Worm (Caenorhabditis elegans) whole organism, L1 larva: Measurements from ENCODE around the gene K07E3.4.

Source experiments
- C16A3.4 ChIP-seq: fragments of 150-350 bp; optimal IDR thresholded peaks from 2 replicates; lab custom pipeline; 2014; ENCODE audit warnings: missing biosample characterization, missing genetic modification characterization
- C34B4.2 ChIP-seq: sonication (generic microtip); optimal IDR thresholded peaks from 2 replicates; lab custom pipeline; 2017; ENCODE audit warnings: mild to moderate bottlenecking, missing genetic modification characterization, missing compliant biosample characterization
- Y116A8C.19 ChIP-seq: sonication (generic microtip); optimal IDR thresholded peaks from 2 replicates; lab custom pipeline; 2016; ENCODE audit warnings: missing compliant biosample characterization, missing genetic modification characterization, borderline replicate concordance
- blmp-1 ChIP-seq: fragments of 150-350 bp; optimal IDR thresholded peaks from 2 replicates; lab custom pipeline; 2014; ENCODE audit warnings: missing biosample characterization, missing genetic modification characterization
- ceh-88 ChIP-seq: fragments of 200-800 bp; sonication (Bioruptor generic); IDR thresholded peaks from 2 replicates; pipeline ENCODE4 v1.3.6; 2022; ENCODE audit warnings: missing genetic modification characterization, missing compliant biosample characterization
- dpl-1 ChIP-seq, 3 experiments: fragments of 150-350 bp in 2 of 3; sonication (generic microtip) in 1 of 3; optimal IDR thresholded peaks; 2 replicates each; lab custom pipeline; 2014 to 2017; ENCODE audit warnings: missing biosample characterization in 3 of 3, missing genetic modification characterization in 3 of 3, missing genetic modification reagents in 3 of 3
- dsc-1 ChIP-seq: sonication (generic microtip); optimal IDR thresholded peaks from 2 replicates; lab custom pipeline; 2016; ENCODE audit warnings: mild to moderate bottlenecking, missing genetic modification characterization, missing compliant biosample characterization
- fkh-4 ChIP-seq: sonication (generic microtip); optimal IDR thresholded peaks from 2 replicates; lab custom pipeline; 2016; ENCODE audit warnings: missing compliant biosample characterization, missing genetic modification characterization, borderline replicate concordance
- fkh-8 ChIP-seq: sonication (generic microtip); optimal IDR thresholded peaks from 2 replicates; lab custom pipeline; 2016; ENCODE audit warnings: mild to moderate bottlenecking, missing genetic modification characterization, missing compliant biosample characterization
- hpl-2 ChIP-seq: fragments of 150-350 bp; optimal IDR thresholded peaks from 2 replicates; lab custom pipeline; 2014; ENCODE audit warnings: missing biosample characterization, missing genetic modification reagents, missing genetic modification characterization
- isw-1 ChIP-seq: fragments of 200-800 bp; sonication (Bioruptor generic); IDR thresholded peaks from 2 replicates; pipeline ENCODE4 v1.3.6; 2022; ENCODE audit warnings: missing genetic modification characterization, missing compliant biosample characterization
- jun-1 ChIP-seq: fragments of 150-350 bp; optimal IDR thresholded peaks from 2 replicates; lab custom pipeline; 2014; ENCODE audit warnings: missing biosample characterization, missing genetic modification reagents, missing genetic modification characterization
- lin-13 ChIP-seq: fragments of 150-350 bp; optimal IDR thresholded peaks from 2 replicates; lab custom pipeline; 2014; ENCODE audit warnings: missing biosample characterization, missing genetic modification reagents, missing genetic modification characterization
- lin-14 ChIP-seq: fragments of 200-800 bp; sonication (Bioruptor generic); optimal IDR thresholded peaks from 2 replicates; lab custom pipeline; 2018; ENCODE audit warnings: mild to moderate bottlenecking, missing genetic modification characterization, moderate library complexity, missing compliant biosample characterization
- lin-39 ChIP-seq: fragments of 150-350 bp; optimal IDR thresholded peaks from 2 replicates; lab custom pipeline; 2014; ENCODE audit warnings: missing biosample characterization, missing genetic modification reagents, missing genetic modification characterization
- lir-3 ChIP-seq: sonication (generic microtip); optimal IDR thresholded peaks from 2 replicates; lab custom pipeline; 2016; ENCODE audit warnings: mild to moderate bottlenecking, missing genetic modification characterization, moderate library complexity, missing compliant biosample characterization; ENCODE audit not compliant: poor library complexity
- lsy-2 ChIP-seq, 2 experiments: fragments of 150-350 bp; optimal IDR thresholded peaks; 2 replicates each; lab custom pipeline; 2014; ENCODE audit warnings: missing biosample characterization in 2 of 2, missing genetic modification characterization in 2 of 2
- nhr-19 ChIP-seq: fragments of 200-800 bp; sonication (Bioruptor generic); conservative IDR thresholded peaks from 2 replicates; pipeline ENCODE4 v1.3.6; 2022; ENCODE audit warnings: missing genetic modification characterization, missing compliant biosample characterization
- nhr-20 ChIP-seq: sonication (generic microtip); optimal IDR thresholded peaks from 2 replicates; lab custom pipeline; 2016; ENCODE audit warnings: mild to moderate bottlenecking, missing genetic modification characterization, missing compliant biosample characterization
- nhr-237 ChIP-seq: fragments of 150-350 bp; optimal IDR thresholded peaks from 2 replicates; lab custom pipeline; 2014; ENCODE audit warnings: missing biosample characterization, missing genetic modification characterization
- nhr-28 ChIP-seq: fragments of 150-350 bp; optimal IDR thresholded peaks from 2 replicates; lab custom pipeline; 2014; ENCODE audit warnings: missing biosample characterization, missing genetic modification characterization
- nhr-47 ChIP-seq: sonication (generic microtip); optimal IDR thresholded peaks from 2 replicates; lab custom pipeline; 2016; ENCODE audit warnings: mild to moderate bottlenecking, missing genetic modification characterization, moderate library complexity, missing compliant biosample characterization
- nhr-71 ChIP-seq: sonication (generic microtip); optimal IDR thresholded peaks from 2 replicates; lab custom pipeline; 2016; ENCODE audit warnings: mild to moderate bottlenecking, missing genetic modification characterization, moderate library complexity, missing compliant biosample characterization
- nhr-76 ChIP-seq: sonication (generic microtip); optimal IDR thresholded peaks from 2 replicates; lab custom pipeline; 2017; ENCODE audit warnings: missing biosample characterization, missing genetic modification characterization
- nhr-77 ChIP-seq: fragments of 150-350 bp; optimal IDR thresholded peaks from 2 replicates; lab custom pipeline; 2014; ENCODE audit warnings: missing biosample characterization, missing genetic modification characterization
- pag-3 ChIP-seq: sonication (generic microtip); optimal IDR thresholded peaks from 2 replicates; lab custom pipeline; 2017; ENCODE audit warnings: missing genetic modification characterization, mild to moderate bottlenecking, missing compliant biosample characterization, antibody characterized with exemption, borderline replicate concordance; ENCODE audit not compliant: insufficient read depth
- pqm-1 ChIP-seq: sonication (generic microtip); optimal IDR thresholded peaks from 3 replicates; lab custom pipeline; 2017; ENCODE audit warnings: missing biosample characterization, missing genetic modification characterization
- rnt-1 ChIP-seq: sonication (generic microtip); optimal IDR thresholded peaks from 2 replicates; lab custom pipeline; 2016; ENCODE audit warnings: mild to moderate bottlenecking, missing genetic modification characterization, moderate library complexity, missing compliant biosample characterization
- skn-1 ChIP-seq: fragments of 150-350 bp; optimal IDR thresholded peaks from 2 replicates; lab custom pipeline; 2014; ENCODE audit warnings: missing biosample characterization, missing genetic modification characterization
- snpc-4 ChIP-seq: fragments of 150-350 bp; optimal IDR thresholded peaks from 2 replicates; lab custom pipeline; 2014; ENCODE audit warnings: missing biosample characterization, missing genetic modification characterization
- snu-23 ChIP-seq: sonication (generic microtip); optimal IDR thresholded peaks from 2 replicates; lab custom pipeline; 2016; ENCODE audit warnings: missing genetic modification characterization, missing compliant biosample characterization
- sptf-1 ChIP-seq: fragments of 150-350 bp; optimal IDR thresholded peaks from 2 replicates; lab custom pipeline; 2014; ENCODE audit warnings: missing biosample characterization, missing genetic modification characterization
- swsn-7 ChIP-seq: sonication (generic microtip); optimal IDR thresholded peaks from 2 replicates; lab custom pipeline; 2016; ENCODE audit warnings: missing genetic modification characterization, missing compliant biosample characterization
- tbx-2 ChIP-seq: sonication (generic microtip); optimal IDR thresholded peaks from 2 replicates; lab custom pipeline; 2016; ENCODE audit warnings: missing genetic modification characterization, missing compliant biosample characterization
- tlp-1 ChIP-seq: fragments of 150-350 bp; optimal IDR thresholded peaks from 2 replicates; lab custom pipeline; 2014; ENCODE audit warnings: missing biosample characterization, missing genetic modification characterization
- unc-130 ChIP-seq: fragments of 150-350 bp; optimal IDR thresholded peaks from 2 replicates; lab custom pipeline; 2017; ENCODE audit warnings: missing biosample characterization, missing genetic modification characterization, inconsistent platforms
- vab-15 ChIP-seq: sonication (generic microtip); optimal IDR thresholded peaks from 2 replicates; lab custom pipeline; 2017; ENCODE audit warnings: missing genotype, mild to moderate bottlenecking, missing genetic modification characterization, missing compliant biosample characterization
- zip-4 ChIP-seq: fragments of 200-800 bp; sonication (Bioruptor generic); optimal IDR thresholded peaks from 2 replicates; lab custom pipeline; 2018; ENCODE audit warnings: mild to moderate bottlenecking, missing genetic modification characterization, moderate library complexity, missing compliant biosample characterization

Gene K07E3.4

ce11 chrX:8057791-8058270, 26.0 kb downstream of the K07E3.4 start, which contains the start of gene dim-1 (continued):
- no peak for TF ChIP-seq lin-13 (GFP tag; lab: Kevin White, UChicago)
- TF ChIP-seq nhr-237 (tag; lab: Kevin White, UChicago) = no peak
- peak; percentile 15 for TF ChIP-seq dsc-1 (tag; lab: Kevin White, UChicago)
- TF ChIP-seq snpc-4 (tag; lab: Kevin White, UChicago) = no peak
- TF ChIP-seq lin-39 (tag; lab: Kevin White, UChicago) = no peak
- no peak for TF ChIP-seq nhr-47 (tag; lab: Kevin White, UChicago)
- TF ChIP-seq sptf-1 (tag; lab: Kevin White, UChicago) = no peak
- no peak for TF ChIP-seq skn-1
- TF ChIP-seq fkh-8 (tag; lab: Kevin White, UChicago) = no peak
- peak; percentile 7 for TF ChIP-seq nhr-71 (tag; lab: Kevin White, UChicago)
- no peak for TF ChIP-seq swsn-7 (tag; lab: Kevin White, UChicago)
- TF ChIP-seq lsy-2 (tag; optimal IDR thresholded peaks at IDR 0.05; lab: Kevin White, UChicago) = peak in 1 of 2 experiments; percentile 5
- no peak for TF ChIP-seq Y116A8C.19 (tag; lab: Kevin White, UChicago)
- peak; percentile 22 for TF ChIP-seq blmp-1 (tag; lab: Kevin White, UChicago)
- TF ChIP-seq tlp-1 (tag; lab: Kevin White, UChicago) = no peak
- TF ChIP-seq, all 84 proteins: peak for 10

DNA sequence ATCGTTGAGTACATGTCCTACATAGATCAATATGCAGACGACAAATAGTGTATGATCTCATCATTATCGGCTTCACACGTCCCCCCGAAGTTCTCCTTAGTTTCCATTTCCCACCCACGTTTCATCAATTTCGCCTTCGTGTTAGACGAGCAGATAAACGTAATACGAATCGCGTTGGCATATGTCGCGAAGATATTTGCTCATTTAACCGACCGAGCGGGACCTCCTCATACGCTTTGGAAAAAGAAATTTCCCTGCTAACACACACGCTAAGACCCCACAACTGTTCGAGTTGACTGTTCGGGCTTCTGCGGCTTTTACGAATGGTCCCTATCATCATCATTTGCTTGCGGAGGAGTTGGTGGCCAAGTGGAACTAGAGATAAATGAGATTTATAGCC, 29.3 kb downstream of the K07E3.4 start:
- no peak for TF ChIP-seq nhr-28
- TF ChIP-seq lin-14 (GFP tag; lab: Kevin White, UChicago) = peak; percentile 26
- TF ChIP-seq C16A3.4 (tag; lab: Kevin White, UChicago) = no peak

DNA sequence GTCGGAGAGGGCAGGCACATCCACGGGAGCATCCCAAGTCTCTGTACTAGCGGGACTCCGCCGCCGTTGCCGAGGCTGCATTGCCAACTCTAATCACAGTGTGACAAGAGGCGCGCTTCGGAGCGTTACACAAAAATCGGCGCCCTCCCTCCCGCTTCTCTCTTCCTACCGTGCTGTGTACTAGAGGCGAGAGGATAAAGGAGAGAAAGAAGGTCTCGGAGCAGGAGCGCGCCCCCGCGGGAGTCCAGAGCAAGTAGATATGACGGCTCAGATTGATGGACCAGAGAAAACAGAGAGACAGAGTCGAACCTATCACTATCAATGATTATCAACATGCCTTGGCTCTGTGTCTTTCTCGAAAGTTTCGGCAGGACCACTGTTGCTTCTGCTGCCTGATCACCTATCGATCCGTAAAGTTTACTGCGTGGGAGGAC, 30.8 kb downstream of the K07E3.4 start:
- TF ChIP-seq dpl-1 (GFP tag; optimal IDR thresholded peaks at IDR 0.05; lab: Kevin White, UChicago) (no peak), vab-15 (tag; lab: Kevin White, UChicago) (no peak), nhr-20 (peak; percentile 36), lin-14 (GFP tag; lab: Kevin White, UChicago) (peak; percentile 78), pqm-1 (tag; lab: Kevin White, UChicago) (no peak), swsn-7 (tag; lab: Kevin White, UChicago) (peak; percentile 30), pag-3 (tag; lab: Kevin White, UChicago) (peak; percentile 39), tbx-2 (tag; lab: Kevin White, UChicago) (peak; percentile 18), zip-4 (GFP tag; lab: Kevin White, UChicago) (no peak), unc-130 (tag; lab: Kevin White, UChicago) (peak; percentile 43), nhr-19 (GFP tag; lab: Robert Waterston, UW) (peak; percentile 58), lir-3 (tag; lab: Kevin White, UChicago) (no peak), nhr-71 (tag; lab: Kevin White, UChicago) (peak; percentile 79), dsc-1 (tag; lab: Kevin White, UChicago) (peak; percentile 2), nhr-47 (tag; lab: Kevin White, UChicago) (peak; percentile 11), lsy-2 (tag; optimal IDR thresholded peaks at IDR 0.05; lab: Kevin White, UChicago) (peak in 1 of 2 experiments; percentile 41), snu-23 (peak; percentile 38), hpl-2 (GFP tag; lab: Kevin White, UChicago) (no peak), rnt-1 (peak; percentile 52)

DNA sequence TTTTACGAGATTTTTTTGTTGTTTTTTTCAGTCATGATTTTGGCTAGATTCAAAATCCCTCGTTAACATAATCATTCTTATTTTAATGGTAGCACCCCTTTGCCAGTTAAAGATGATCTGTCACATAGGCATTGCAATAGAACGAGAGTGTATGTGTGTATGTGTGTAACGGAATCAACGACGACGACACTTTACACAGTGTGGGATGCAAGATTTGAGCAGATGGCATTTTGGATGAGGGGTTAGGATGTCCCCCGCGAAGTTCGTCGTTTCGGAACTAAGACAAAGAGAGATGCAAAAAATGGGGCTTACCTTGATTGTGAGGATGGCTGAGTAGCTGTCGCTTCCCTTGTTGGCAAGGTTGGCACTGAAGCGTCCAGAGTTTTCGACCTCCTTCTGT, 31.8 kb downstream of the K07E3.4 start:
- TF ChIP-seq isw-1 (GFP tag; lab: Robert Waterston, UW) (no peak), nhr-77 (tag; lab: Kevin White, UChicago) (no peak), skn-1 (no peak), nhr-19 (GFP tag; lab: Robert Waterston, UW) (no peak), C34B4.2 (tag; lab: Kevin White, UChicago) (no peak), fkh-4 (no peak), ceh-88 (GFP tag; lab: Robert Waterston, UW) (no peak), nhr-76 (tag; lab: Kevin White, UChicago) (no peak), nhr-47 (tag; lab: Kevin White, UChicago) (no peak), dsc-1 (tag; lab: Kevin White, UChicago) (peak; percentile 27), lin-14 (GFP tag; lab: Kevin White, UChicago) (peak; percentile 13), rnt-1 (peak; percentile 35), pqm-1 (tag; lab: Kevin White, UChicago) (no peak), jun-1 (tag; lab: Kevin White, UChicago) (no peak)
